Fruit fly (Drosophila melanogaster): ENCODE measurements around the gene CG31204.

DNA sequence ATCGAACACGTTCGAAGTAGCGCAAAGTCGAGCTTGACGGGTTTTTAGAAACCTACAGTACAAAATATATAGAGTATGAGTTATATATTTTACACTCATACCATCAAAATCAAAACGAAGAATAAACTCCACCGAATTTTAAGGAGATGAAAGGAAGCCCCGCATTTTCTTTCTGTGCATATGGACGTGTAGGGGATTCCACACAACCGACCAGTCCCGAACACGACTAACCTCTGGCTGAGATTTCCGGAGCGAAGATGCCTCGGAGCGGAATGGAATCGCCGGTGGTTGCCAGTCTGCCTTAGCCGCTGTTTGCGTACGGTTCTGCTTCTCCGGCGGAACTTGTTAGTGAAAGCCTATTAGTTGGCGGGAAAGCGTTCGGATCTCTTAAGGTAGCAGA is 9.2 kb downstream of the CG31204 start:
- TF ChIP-seq lola (GFP tag; optimal IDR thresholded peaks at IDR 0.05) = no peak
- peak; percentile 93 for TF ChIP-seq brk (GFP tag; optimal IDR thresholded peaks at IDR 0.05)
- no peak for TF ChIP-seq pan (optimal IDR thresholded peaks at IDR 0.05)
- peak; percentile 98 for TF ChIP-seq HLH106 (tag; optimal IDR thresholded peaks at IDR 0.05)
- TF ChIP-seq psq (GFP tag; optimal IDR thresholded peaks at IDR 0.05) = peak; percentile 97
- no peak for TF ChIP-seq usp (GFP tag; optimal IDR thresholded peaks at IDR 0.05)
